Fruit fly (Drosophila melanogaster): ENCODE measurements around the gene Set8.

Gene Set8

dm6 chr3R:14353733-14354152 lies 37.9 kb downstream of the Set8 start:
- TF ChIP-seq CTCF (optimal IDR thresholded peaks at IDR 0.05) (no peak), CG8478 (optimal IDR thresholded peaks at IDR 0.05) (no peak)

- TF ChIP-seq CTCF (optimal IDR thresholded peaks at IDR 0.05) (no peak), CG8478 (optimal IDR thresholded peaks at IDR 0.05) (no peak)
Measured at dm6 chr3R:14354599-14354998, 38.8 kb downstream of the Set8 start.

DNA sequence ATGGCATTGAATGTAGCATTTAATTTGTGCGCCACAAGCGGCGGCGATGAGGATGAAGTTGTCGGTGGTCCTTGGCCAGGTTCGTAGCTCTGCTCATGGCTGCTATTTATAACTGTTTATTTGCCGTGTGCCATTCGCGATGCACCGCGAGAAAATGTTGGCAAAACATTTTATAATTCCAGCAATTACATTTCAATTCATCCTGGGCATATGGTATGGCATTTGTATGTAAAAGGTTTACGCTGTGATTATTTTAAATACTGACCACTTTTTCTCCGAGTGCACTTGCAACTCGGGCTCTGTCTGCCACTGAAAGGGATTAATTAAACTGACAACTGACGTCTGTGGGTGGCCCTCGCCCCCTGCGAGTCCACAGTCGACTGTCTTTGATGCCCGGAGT lies 40.8 kb downstream of the Set8 start:
- TF ChIP-seq CG8478 (optimal IDR thresholded peaks at IDR 0.05) (no peak), CTCF (optimal IDR thresholded peaks at IDR 0.05) (no peak)

DNA sequence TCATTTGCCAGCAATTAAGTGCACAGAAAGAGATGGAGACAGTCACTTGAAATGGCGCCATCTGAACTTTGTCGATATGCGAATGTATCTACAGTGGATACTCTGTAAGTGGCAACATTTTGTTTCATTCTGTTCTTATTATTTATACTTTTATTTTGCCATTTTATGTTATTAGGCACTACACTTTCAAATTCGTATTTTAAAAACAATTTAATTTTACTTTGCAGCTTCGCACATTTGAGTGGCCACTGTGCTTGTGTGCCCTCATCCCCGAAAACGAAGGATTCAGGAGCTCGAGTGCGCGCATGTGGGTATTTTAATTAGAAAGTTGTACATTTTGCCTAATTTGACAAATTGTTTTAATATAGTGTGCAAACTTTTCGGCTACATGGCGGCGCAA lies 41.6 kb downstream of the Set8 start:
- TF ChIP-seq CTCF (optimal IDR thresholded peaks at IDR 0.05): no peak
- no peak for TF ChIP-seq CG8478 (optimal IDR thresholded peaks at IDR 0.05)

dm6 chr3R:14361741-14362232 lies 45.9 kb downstream of the Set8 start, which contains the start of gene Dnaaf5:
Dnaaf5 (minus strand) TSS chr3R:14361786.
- no peak for TF ChIP-seq CG8478 (optimal IDR thresholded peaks at IDR 0.05)

DNA sequence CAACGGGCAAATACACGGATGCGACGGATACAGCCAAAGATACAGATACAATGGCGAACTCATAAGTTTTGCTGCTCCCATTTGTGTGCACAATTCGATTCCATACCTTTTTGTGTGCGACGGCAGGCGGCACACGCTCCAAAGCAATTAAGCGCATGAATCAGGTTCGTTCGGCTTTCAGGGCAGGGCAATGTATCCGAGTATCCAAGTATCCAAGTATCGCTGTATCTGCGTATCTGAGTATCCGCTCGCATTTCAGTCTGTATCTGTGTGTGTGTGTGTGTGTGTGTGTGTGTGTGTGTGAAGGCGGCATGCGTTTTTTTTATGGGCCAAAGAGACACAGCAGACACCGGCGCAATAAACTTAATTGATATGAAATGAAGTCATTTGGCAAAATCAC lies 47.3 kb downstream of the Set8 start:
- TF ChIP-seq CTCF (optimal IDR thresholded peaks at IDR 0.05) (no peak), CG8478 (optimal IDR thresholded peaks at IDR 0.05) (no peak)

DNA sequence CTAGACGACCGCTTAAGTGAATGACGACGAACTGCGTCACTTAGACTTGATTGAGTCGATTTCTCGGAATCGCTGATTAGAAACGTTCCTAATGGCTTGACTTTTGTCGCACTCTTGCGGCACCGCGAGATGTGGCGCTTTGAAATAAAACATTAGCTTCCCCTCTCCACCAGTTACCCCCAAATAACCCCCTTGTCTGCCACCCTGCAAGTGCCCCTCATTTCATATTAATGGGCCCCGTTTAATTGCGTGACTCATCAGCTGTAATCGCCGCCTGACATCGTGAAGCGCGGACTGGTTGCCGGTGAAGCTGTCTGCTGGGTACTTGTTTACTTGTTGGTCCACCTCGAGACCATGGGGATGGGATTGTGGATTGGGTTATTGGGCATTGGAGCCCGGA lies 48.3 kb downstream of the Set8 start:
- TF ChIP-seq CG8478 (optimal IDR thresholded peaks at IDR 0.05) (no peak), CTCF (optimal IDR thresholded peaks at IDR 0.05) (no peak)

DNA sequence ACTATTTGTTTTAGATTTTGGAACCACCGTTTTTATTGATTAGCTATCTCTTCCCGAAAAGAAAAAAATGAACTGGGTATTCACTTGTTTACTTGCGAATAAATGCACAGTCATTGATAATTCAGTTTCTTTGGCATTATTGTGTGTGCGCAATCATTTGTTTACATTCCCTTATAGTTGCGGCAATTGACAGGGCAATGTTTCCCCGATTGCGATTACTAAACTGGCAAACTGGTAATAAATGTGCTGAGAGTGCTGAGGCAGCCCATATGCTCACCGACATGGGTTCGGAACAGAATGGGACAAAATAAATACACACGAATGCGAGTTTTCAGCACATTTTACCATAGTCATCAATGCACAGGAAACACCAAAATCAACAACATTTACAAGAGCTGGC lies 50.1 kb downstream of the Set8 start:
- TF ChIP-seq CG8478 (optimal IDR thresholded peaks at IDR 0.05) (no peak), CTCF (optimal IDR thresholded peaks at IDR 0.05) (no peak)

DNA sequence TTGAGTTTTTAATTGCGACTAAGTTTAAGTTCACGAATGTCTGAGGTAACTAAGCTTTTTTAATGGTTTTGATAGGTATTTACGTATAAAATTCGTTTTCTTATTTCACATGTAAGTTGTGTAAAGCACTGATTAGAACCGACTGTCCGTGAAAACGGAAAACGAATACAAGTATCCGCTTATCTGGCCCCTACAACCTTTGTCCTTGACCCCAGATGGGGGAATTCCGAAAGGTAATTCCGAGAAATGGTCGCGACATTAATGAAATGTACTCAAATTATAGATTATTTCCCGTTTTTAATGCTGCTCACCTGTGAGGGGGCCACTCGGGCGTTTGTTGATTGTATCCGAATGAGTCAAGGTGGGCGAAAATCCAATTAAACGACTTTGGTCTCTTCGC lies 51.0 kb downstream of the Set8 start:
- TF ChIP-seq CG8478 (optimal IDR thresholded peaks at IDR 0.05) (no peak), CTCF (optimal IDR thresholded peaks at IDR 0.05) (no peak)

DNA sequence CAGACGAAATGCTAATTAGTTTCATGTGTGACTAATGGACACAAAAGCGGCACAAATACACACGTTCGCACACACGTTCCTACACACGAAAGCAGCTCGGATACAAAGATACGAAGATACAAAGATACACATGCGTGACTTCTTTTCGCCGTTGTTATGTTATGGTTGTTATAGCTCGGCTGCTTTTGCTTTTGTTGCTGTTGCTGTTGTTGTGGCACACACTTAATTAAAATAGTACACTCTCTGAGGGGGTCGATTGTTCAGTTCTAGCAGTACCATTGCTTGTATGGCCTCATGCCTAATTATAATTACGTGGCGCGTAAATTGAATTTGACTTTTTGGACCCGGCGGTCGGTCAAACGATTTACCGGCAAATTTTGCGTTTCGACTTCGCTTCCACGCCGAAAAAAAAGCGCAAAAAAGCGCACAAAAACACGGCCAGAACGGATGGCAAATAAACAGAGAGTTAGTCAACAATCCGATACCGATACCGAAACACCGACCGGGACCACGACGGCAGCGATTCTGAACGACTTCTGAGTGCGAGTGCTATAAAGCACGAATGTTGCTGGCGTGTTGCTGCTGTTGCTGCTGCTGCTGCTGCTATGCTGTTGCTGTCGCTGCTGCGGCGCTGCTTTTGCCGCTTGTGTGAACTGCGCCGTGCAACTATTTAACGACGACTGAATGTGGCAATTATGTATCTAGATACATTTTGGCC lies 53.8 kb downstream of the Set8 start:
- TF ChIP-seq CG8478 (optimal IDR thresholded peaks at IDR 0.05): no peak
- TF ChIP-seq CTCF (optimal IDR thresholded peaks at IDR 0.05): no peak
